Worm (Caenorhabditis elegans): Measurements from ENCODE around the gene fbxa-135.

fbxa-135 gene

DNA sequence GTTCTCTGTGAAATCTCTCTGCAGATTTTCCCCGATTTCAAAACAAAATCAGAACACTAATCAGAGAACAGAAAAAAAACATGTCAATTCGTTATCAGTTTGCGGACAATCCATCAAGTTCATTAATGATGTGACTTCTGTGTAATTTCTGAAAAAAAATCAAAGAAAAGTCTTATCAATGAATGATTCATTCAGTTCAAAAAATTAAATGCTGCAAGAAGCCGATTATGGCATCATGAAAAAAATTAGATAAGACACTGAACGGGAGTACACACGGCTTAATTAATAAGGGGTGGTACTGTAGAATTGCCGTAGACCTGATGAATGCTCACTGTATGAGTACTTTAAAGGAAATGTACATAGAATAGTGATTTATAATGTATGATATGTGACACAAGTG lies 34.1 kb downstream of the fbxa-135 start:
- TF ChIP-seq scrt-1 (GFP tag; IDR thresholded peaks at IDR 0.05) (no peak), ceh-13 (GFP tag; optimal IDR thresholded peaks at IDR 0.05) (no peak), ets-7 (tag; optimal IDR thresholded peaks at IDR 0.05) (no peak), tbx-37 (GFP tag; conservative IDR thresholded peaks at IDR 0.05) (no peak), flt-1 (GFP tag; IDR thresholded peaks at IDR 0.05) (no peak), tbx-11 (GFP tag; IDR thresholded peaks at IDR 0.05) (no peak), tra-4 (tag; optimal IDR thresholded peaks at IDR 0.05) (no peak)

DNA sequence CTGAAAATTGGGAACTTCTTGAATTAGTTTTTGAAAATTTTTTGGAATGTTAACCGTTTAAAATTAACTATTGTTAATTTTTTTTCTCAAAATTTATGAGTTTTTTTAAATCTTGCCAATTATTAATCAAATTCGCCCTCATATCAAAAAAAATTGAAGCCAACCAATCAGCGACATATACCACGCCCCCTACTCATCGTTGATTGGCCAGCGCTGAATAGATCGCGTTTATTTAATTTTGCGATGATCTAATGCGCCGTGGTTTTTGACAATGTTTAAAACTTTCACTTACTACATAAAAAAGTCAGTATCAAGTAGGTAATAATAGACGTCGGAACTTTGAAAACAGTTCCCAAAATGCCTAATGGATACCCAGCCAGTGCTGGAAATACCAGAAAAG lies 40.3 kb downstream of the fbxa-135 start:
- TF ChIP-seq B0310.2 (tag; optimal IDR thresholded peaks at IDR 0.05) = no peak
- no peak for TF ChIP-seq F13C5.2 (tag; optimal IDR thresholded peaks at IDR 0.05)
- no peak for TF ChIP-seq hnd-1 (tag; optimal IDR thresholded peaks at IDR 0.05)
- TF ChIP-seq scrt-1 (GFP tag; IDR thresholded peaks at IDR 0.05) = no peak
- TF ChIP-seq hmbx-1 (tag; optimal IDR thresholded peaks at IDR 0.05) = no peak
- no peak for TF ChIP-seq aly-1 (tag; optimal IDR thresholded peaks at IDR 0.05)
- TF ChIP-seq hmg-4 (GFP tag; optimal IDR thresholded peaks at IDR 0.05) = no peak
- no peak for TF ChIP-seq tbx-37 (GFP tag; conservative IDR thresholded peaks at IDR 0.05)
- no peak for TF ChIP-seq ceh-13 (GFP tag; optimal IDR thresholded peaks at IDR 0.05)
- TF ChIP-seq tbx-11 (GFP tag; IDR thresholded peaks at IDR 0.05) = no peak
- no peak for TF ChIP-seq ama-1 (optimal IDR thresholded peaks at IDR 0.05)
- TF ChIP-seq ets-7 (tag; optimal IDR thresholded peaks at IDR 0.05) = no peak
- TF ChIP-seq flt-1 (GFP tag; IDR thresholded peaks at IDR 0.05) = no peak
- TF ChIP-seq tra-4 (tag; optimal IDR thresholded peaks at IDR 0.05) = no peak
- no peak for TF ChIP-seq sea-1 (GFP tag; conservative IDR thresholded peaks at IDR 0.05)
- TF ChIP-seq ceh-36 (tag; optimal IDR thresholded peaks at IDR 0.05) = no peak

DNA sequence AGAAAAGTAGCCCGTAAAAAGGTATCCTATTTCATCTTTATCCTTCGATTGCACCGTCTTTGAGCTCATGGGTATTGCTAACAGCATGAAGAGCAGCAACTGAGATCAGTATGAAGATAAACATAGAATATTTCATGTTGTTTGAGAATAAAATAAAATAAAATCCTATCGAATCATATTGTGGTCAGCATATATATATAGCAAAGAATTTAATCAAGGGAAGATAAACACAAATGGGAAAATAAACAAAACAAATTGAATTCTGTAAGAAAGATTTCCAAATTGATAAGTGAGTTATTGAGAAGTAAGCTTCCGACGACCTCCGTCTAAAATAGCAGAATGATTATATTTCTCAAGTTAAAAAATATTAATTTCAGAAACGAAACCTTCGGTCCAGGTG lies 41.6 kb downstream of the fbxa-135 start, which contains the start of gene T26H5.10:
T26H5.10 (minus strand) TSS at position 101 of the 400 bp plus-strand sequence.
- TF ChIP-seq ama-1 (optimal IDR thresholded peaks at IDR 0.05) (no peak), scrt-1 (GFP tag; IDR thresholded peaks at IDR 0.05) (no peak), hmg-4 (GFP tag; optimal IDR thresholded peaks at IDR 0.05) (no peak), flt-1 (GFP tag; IDR thresholded peaks at IDR 0.05) (no peak), tbx-37 (GFP tag; conservative IDR thresholded peaks at IDR 0.05) (no peak), ceh-36 (tag; optimal IDR thresholded peaks at IDR 0.05) (no peak), ets-7 (tag; optimal IDR thresholded peaks at IDR 0.05) (no peak)

DNA sequence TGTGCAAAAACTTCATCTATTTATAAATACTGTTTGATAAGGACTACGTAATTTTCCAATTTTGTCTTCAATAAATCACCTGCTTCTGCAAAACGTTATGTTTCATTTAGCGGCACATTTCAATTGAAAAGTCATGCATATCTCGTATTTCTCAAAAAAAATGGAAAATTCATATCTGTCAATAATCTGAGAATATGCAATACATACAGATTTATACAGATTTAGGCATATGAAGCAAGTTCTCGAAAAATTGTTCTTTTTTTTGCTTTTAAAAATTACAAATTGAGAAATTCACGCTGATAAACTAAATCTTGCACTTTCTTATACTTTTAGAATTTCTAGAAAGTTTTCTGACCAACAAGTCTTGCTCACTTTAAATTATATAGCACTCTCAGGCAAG lies 42.1 kb downstream of the fbxa-135 start, which contains the start of gene T26H5.11:
T26H5.11 (minus strand) TSS at position 101 of the 400 bp plus-strand sequence.
- TF ChIP-seq hmg-4 (GFP tag; optimal IDR thresholded peaks at IDR 0.05) (no peak), aly-1 (tag; optimal IDR thresholded peaks at IDR 0.05) (no peak)

DNA sequence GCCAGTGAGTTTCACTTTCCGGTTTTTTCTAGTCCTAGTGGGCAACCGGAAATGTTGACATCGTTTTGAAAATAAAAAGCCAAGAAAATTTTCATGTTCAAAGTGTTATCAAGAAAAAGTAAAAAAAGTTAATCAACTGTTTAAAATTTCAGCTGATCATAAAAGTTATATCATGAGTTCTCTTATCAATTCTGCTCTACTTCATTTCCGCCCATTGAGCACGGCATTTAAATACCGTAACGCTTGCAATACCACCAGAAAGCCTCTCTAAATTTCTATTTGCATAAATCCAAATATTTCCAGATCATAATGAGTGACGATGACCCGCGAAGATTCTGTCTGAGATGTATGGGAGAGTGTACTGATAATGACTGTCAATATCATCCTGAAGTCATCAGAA lies 42.6 kb downstream of the fbxa-135 start, which contains the start of gene T26H5.9:
T26H5.9 (plus strand) TSS at position 302 of the 400 bp plus-strand sequence.
- TF ChIP-seq ets-7 (tag; optimal IDR thresholded peaks at IDR 0.05) = no peak
- no peak for TF ChIP-seq tbx-11 (GFP tag; IDR thresholded peaks at IDR 0.05)
- TF ChIP-seq ama-1 (optimal IDR thresholded peaks at IDR 0.05) = no peak
- no peak for TF ChIP-seq sea-1 (GFP tag; conservative IDR thresholded peaks at IDR 0.05)

DNA sequence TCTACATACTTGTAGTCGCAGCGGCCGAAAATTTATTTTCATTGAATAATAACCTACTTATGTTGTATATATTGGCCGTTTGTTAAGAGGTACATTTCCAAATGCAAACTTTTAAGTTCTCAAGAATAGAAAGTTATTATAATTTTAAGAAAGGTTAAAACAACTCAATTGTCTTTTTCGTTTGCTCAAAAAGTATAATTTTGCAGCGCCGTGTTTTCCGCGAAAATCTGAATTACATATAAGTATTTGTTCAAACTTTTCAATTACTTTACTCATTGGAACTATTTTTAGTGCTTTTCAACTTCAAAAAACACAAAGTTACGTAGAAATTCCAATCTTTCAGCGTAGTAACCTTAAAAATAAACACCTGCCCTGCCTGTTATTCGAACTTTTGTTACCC lies 43.4 kb downstream of the fbxa-135 start, which contains the start of gene srh-239:
srh-239 (plus strand) TSS at position 301 of the 400 bp plus-strand sequence.
- TF ChIP-seq ama-1 (optimal IDR thresholded peaks at IDR 0.05) = no peak
- TF ChIP-seq tbx-11 (GFP tag; IDR thresholded peaks at IDR 0.05) = no peak
- no peak for TF ChIP-seq aly-1 (tag; optimal IDR thresholded peaks at IDR 0.05)
- no peak for TF ChIP-seq flt-1 (GFP tag; IDR thresholded peaks at IDR 0.05)
- no peak for TF ChIP-seq hmg-4 (GFP tag; optimal IDR thresholded peaks at IDR 0.05)
- TF ChIP-seq ets-7 (tag; optimal IDR thresholded peaks at IDR 0.05) = no peak
- no peak for TF ChIP-seq ceh-36 (tag; optimal IDR thresholded peaks at IDR 0.05)
- no peak for TF ChIP-seq tbx-37 (GFP tag; conservative IDR thresholded peaks at IDR 0.05)

DNA sequence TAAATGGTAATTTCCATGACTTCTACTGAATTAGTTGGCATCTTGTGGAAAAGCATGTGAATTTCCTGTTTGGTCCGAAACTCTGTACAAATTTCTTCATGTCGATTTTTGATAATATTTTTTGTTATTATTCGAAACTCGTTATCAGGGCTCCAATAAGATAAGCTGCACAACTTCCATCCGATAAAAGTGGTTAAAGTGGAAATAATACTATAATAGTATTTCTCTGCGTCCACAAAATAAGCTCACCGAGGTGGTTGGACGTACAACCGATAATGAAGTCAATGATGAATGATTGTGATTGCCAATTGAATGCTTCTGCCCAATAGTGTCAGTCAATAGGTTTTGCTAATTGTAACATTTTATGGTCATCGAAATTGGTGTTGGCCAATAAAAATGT lies 46.3 kb downstream of the fbxa-135 start, which contains the start of gene T26H5.4:
T26H5.4 (minus strand) TSS at position 294 of the 400 bp plus-strand sequence.
- TF ChIP-seq tra-4 (tag; optimal IDR thresholded peaks at IDR 0.05) (no peak), aly-1 (tag; optimal IDR thresholded peaks at IDR 0.05) (no peak), F13C5.2 (tag; optimal IDR thresholded peaks at IDR 0.05) (no peak), hnd-1 (tag; optimal IDR thresholded peaks at IDR 0.05) (no peak), ceh-36 (tag; optimal IDR thresholded peaks at IDR 0.05) (no peak)

DNA sequence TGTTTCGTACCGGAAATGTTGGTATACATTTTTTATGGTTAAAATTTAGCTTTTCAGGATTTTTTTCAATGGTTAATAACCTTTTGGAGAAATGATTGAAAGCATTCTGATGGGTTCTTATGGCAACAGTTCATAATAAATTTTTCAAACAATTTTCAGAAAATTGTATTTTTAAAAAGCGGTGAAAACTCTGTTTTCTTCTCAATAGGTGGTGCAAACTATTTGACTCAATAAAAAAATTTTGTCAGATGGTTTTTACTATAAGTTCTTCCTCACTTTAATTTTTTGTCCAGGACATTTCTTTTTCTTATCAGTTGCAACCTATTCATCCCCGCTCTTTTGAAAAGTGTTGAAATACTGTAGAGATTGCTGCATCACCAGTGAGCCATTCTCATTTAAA lies 46.8 kb downstream of the fbxa-135 start, which contains the start of gene T26H5.14:
T26H5.14 (plus strand) TSS at position 301 of the 400 bp plus-strand sequence.
- TF ChIP-seq ets-7 (tag; optimal IDR thresholded peaks at IDR 0.05) (no peak), hmbx-1 (tag; optimal IDR thresholded peaks at IDR 0.05) (no peak), tbx-37 (GFP tag; conservative IDR thresholded peaks at IDR 0.05) (no peak), ceh-36 (tag; optimal IDR thresholded peaks at IDR 0.05) (no peak), ama-1 (optimal IDR thresholded peaks at IDR 0.05) (no peak), tra-4 (tag; optimal IDR thresholded peaks at IDR 0.05) (no peak), hmg-4 (GFP tag; optimal IDR thresholded peaks at IDR 0.05) (no peak), sea-1 (GFP tag; conservative IDR thresholded peaks at IDR 0.05) (no peak), B0310.2 (tag; optimal IDR thresholded peaks at IDR 0.05) (no peak), flt-1 (GFP tag; IDR thresholded peaks at IDR 0.05) (no peak), scrt-1 (GFP tag; IDR thresholded peaks at IDR 0.05) (no peak), F13C5.2 (tag; optimal IDR thresholded peaks at IDR 0.05) (no peak), aly-1 (tag; optimal IDR thresholded peaks at IDR 0.05) (no peak), hnd-1 (tag; optimal IDR thresholded peaks at IDR 0.05) (no peak), ceh-13 (GFP tag; optimal IDR thresholded peaks at IDR 0.05) (no peak), tbx-11 (GFP tag; IDR thresholded peaks at IDR 0.05) (no peak), pes-1 (GFP tag; IDR thresholded peaks at IDR 0.05) (no peak)

Data from whole organism, early embryonic.